Worm (Caenorhabditis elegans) whole organism, L4/young adult: Measurements from ENCODE around the gene exos-4.1.

Experiments used
- W03F9.2 ChIP-seq: fragments of 150-350 bp; optimal IDR thresholded peaks from 2 replicates; lab custom pipeline; 2014; ENCODE audit warnings: missing biosample characterization, missing genetic modification characterization
- dao-5 ChIP-seq: sonication (generic microtip); optimal IDR thresholded peaks from 2 replicates; lab custom pipeline; 2016; ENCODE audit warnings: missing genotype, missing genetic modification characterization, moderate library complexity, missing compliant biosample characterization
- him-1 ChIP-seq: sonication (generic microtip); optimal IDR thresholded peaks from 2 replicates; lab custom pipeline; 2016; ENCODE audit warnings: missing genotype, missing genetic modification reagents, missing genetic modification characterization, missing compliant biosample characterization

DNA sequence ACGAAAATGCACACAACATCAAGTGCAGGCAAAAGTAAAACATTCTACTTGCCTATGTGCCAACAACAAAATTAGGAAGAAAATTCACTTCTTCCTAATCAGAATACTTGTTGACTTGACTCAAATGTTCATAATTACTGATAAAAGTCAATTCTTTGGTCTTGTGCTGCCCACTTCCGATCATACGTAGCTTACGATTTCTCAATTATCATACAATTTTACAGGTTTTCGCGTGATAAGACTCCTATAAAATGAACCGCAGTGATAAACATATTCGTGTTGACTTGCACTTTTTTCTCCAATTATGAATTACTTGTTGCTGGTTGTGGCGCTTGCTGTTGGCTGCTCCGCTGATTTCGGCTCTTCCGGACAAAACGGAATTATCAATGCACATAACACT is 41.4 kb upstream of the exos-4.1 start, which contains the start of gene scl-2:
- TF ChIP-seq dao-5 (tag; lab: Kevin White, UChicago) (no peak), him-1 (tag; lab: Kevin White, UChicago) (no peak), W03F9.2 (tag; lab: Kevin White, UChicago) (no peak)
